Worm (Caenorhabditis elegans) whole organism, late embryonic: ENCODE measurements around the gene ift-81.

ENCODE experiments used
- C08G9.2 ChIP-seq: sonication (generic microtip); optimal IDR thresholded peaks from 2 replicates; lab custom pipeline; 2016; ENCODE audit warnings: mild to moderate bottlenecking, missing genetic modification characterization, moderate library complexity, missing compliant biosample characterization
- C38D4.7 ChIP-seq: fragments of 200-800 bp; sonication (Bioruptor generic); optimal IDR thresholded peaks from 2 replicates; lab custom pipeline; 2018; ENCODE audit warnings: mild to moderate bottlenecking, missing genetic modification characterization, moderate library complexity, missing compliant biosample characterization
- F13H6.1 ChIP-seq: sonication (generic microtip); optimal IDR thresholded peaks from 2 replicates; lab custom pipeline; 2016; ENCODE audit warnings: missing genetic modification characterization, missing compliant biosample characterization
- T23F11.4 ChIP-seq: fragments of 200-800 bp; sonication (Bioruptor generic); optimal IDR thresholded peaks from 2 replicates; lab custom pipeline; 2018; ENCODE audit warnings: mild to moderate bottlenecking, missing genetic modification characterization, missing compliant biosample characterization
- Y22D7AL.16 ChIP-seq: sonication (generic microtip); optimal IDR thresholded peaks from 2 replicates; lab custom pipeline; 2016; ENCODE audit warnings: missing genetic modification characterization, missing compliant biosample characterization
- ahr-1 ChIP-seq: sonication (generic microtip); optimal IDR thresholded peaks from 2 replicates; lab custom pipeline; 2016; ENCODE audit warnings: missing genetic modification characterization, missing compliant biosample characterization
- ama-1 ChIP-seq: fragments of 150-350 bp; optimal IDR thresholded peaks from 2 replicates; lab custom pipeline; 2014
- ceh-18 ChIP-seq: sonication (generic microtip); optimal IDR thresholded peaks from 2 replicates; lab custom pipeline; 2016; ENCODE audit warnings: missing genetic modification characterization, missing compliant biosample characterization
- ceh-2 ChIP-seq: sonication (generic microtip); optimal IDR thresholded peaks from 2 replicates; lab custom pipeline; 2016; ENCODE audit warnings: missing genotype, missing genetic modification characterization, missing compliant biosample characterization
- ceh-22 ChIP-seq: sonication (generic microtip); optimal IDR thresholded peaks from 2 replicates; lab custom pipeline; 2017; ENCODE audit warnings: missing biosample characterization, missing genetic modification characterization
- ceh-30 ChIP-seq: fragments of 150-350 bp; optimal IDR thresholded peaks from 2 replicates; lab custom pipeline; 2014; ENCODE audit warnings: missing biosample characterization, missing genetic modification characterization
- ceh-34 ChIP-seq: sonication (generic microtip); optimal IDR thresholded peaks from 2 replicates; lab custom pipeline; 2016; ENCODE audit warnings: mild to moderate bottlenecking, missing genetic modification characterization, missing compliant biosample characterization
- ceh-6 ChIP-seq: fragments of 200-800 bp; sonication (Bioruptor generic); optimal IDR thresholded peaks from 2 replicates; lab custom pipeline; 2018; ENCODE audit warnings: mild to moderate bottlenecking, missing genetic modification characterization, missing compliant biosample characterization
- che-1 ChIP-seq: sonication (generic microtip); optimal IDR thresholded peaks from 2 replicates; lab custom pipeline; 2016; ENCODE audit warnings: mild to moderate bottlenecking, missing genetic modification characterization, missing compliant biosample characterization
- dmd-4 ChIP-seq: sonication (generic microtip); optimal IDR thresholded peaks from 2 replicates; lab custom pipeline; 2016; ENCODE audit warnings: borderline replicate concordance, missing genetic modification characterization, missing compliant biosample characterization
- dve-1 ChIP-seq: sonication (generic microtip); optimal IDR thresholded peaks from 2 replicates; lab custom pipeline; 2017; ENCODE audit warnings: antibody characterized with exemption, mild to moderate bottlenecking, missing genetic modification characterization, missing compliant biosample characterization
- elt-2 ChIP-seq: sonication (generic microtip); optimal IDR thresholded peaks from 2 replicates; lab custom pipeline; 2016; ENCODE audit warnings: missing genetic modification reagents, missing genetic modification characterization, missing compliant biosample characterization
- ets-4 ChIP-seq: sonication (generic microtip); optimal IDR thresholded peaks from 2 replicates; lab custom pipeline; 2016; ENCODE audit warnings: missing genetic modification characterization, missing compliant biosample characterization
- eyg-1 ChIP-seq: sonication (generic microtip); optimal IDR thresholded peaks from 2 replicates; lab custom pipeline; 2016; ENCODE audit warnings: missing genotype, missing genetic modification characterization, missing compliant biosample characterization
- fax-1 ChIP-seq: sonication (generic microtip); optimal IDR thresholded peaks from 2 replicates; lab custom pipeline; 2016; ENCODE audit warnings: missing genotype, missing genetic modification characterization, missing compliant biosample characterization
- gmeb-2 ChIP-seq: sonication (generic microtip); optimal IDR thresholded peaks from 2 replicates; lab custom pipeline; 2016; ENCODE audit warnings: missing genetic modification characterization, inconsistent platforms, missing compliant biosample characterization
- hlh-15 ChIP-seq: sonication (generic microtip); optimal IDR thresholded peaks from 2 replicates; lab custom pipeline; 2016; ENCODE audit warnings: missing genetic modification characterization, missing compliant biosample characterization
- hlh-30 ChIP-seq: sonication (generic microtip); optimal IDR thresholded peaks from 2 replicates; lab custom pipeline; 2017; ENCODE audit warnings: antibody characterized with exemption, missing genetic modification characterization, missing compliant biosample characterization; ENCODE audit not compliant: insufficient read depth
- lin-11 ChIP-seq: fragments of 200-800 bp; sonication (Bioruptor generic); optimal IDR thresholded peaks from 2 replicates; lab custom pipeline; 2018; ENCODE audit warnings: mild to moderate bottlenecking, missing genetic modification characterization, missing compliant biosample characterization
- madf-2 ChIP-seq: sonication (generic microtip); optimal IDR thresholded peaks from 2 replicates; lab custom pipeline; 2017; ENCODE audit warnings: missing genetic modification characterization, missing compliant biosample characterization
- mec-3 ChIP-seq: sonication (generic microtip); optimal IDR thresholded peaks from 2 replicates; lab custom pipeline; 2016; ENCODE audit warnings: borderline replicate concordance, missing genetic modification characterization, missing compliant biosample characterization
- nfya-1 ChIP-seq: sonication (generic microtip); optimal IDR thresholded peaks from 2 replicates; lab custom pipeline; 2017; ENCODE audit warnings: missing genetic modification characterization, mild to moderate bottlenecking, missing compliant biosample characterization, antibody characterized with exemption, moderate library complexity
- nhr-11 ChIP-seq: fragments of 150-350 bp; optimal IDR thresholded peaks from 2 replicates; lab custom pipeline; 2014; ENCODE audit warnings: missing biosample characterization, missing genetic modification characterization
- odd-2 ChIP-seq: sonication (generic microtip); optimal IDR thresholded peaks from 2 replicates; lab custom pipeline; 2017; ENCODE audit warnings: antibody characterized with exemption, mild to moderate bottlenecking, missing genetic modification characterization, missing compliant biosample characterization
- pag-3 ChIP-seq: sonication (generic microtip); optimal IDR thresholded peaks from 2 replicates; lab custom pipeline; 2016; ENCODE audit warnings: missing compliant biosample characterization, missing genetic modification characterization, borderline replicate concordance
- pat-9 ChIP-seq: fragments of 200-800 bp; sonication (Bioruptor generic); optimal IDR thresholded peaks from 2 replicates; lab custom pipeline; 2018; ENCODE audit warnings: mild to moderate bottlenecking, missing genetic modification characterization, moderate library complexity, missing compliant biosample characterization
- pax-1 ChIP-seq: fragments of 150-350 bp; optimal IDR thresholded peaks from 2 replicates; lab custom pipeline; 2014; ENCODE audit warnings: missing biosample characterization, missing genetic modification characterization
- pros-1 ChIP-seq: fragments of 150-350 bp; optimal IDR thresholded peaks from 2 replicates; lab custom pipeline; 2014; ENCODE audit warnings: missing biosample characterization, missing genetic modification reagents, missing genetic modification characterization
- rnt-1 ChIP-seq: sonication (generic microtip); optimal IDR thresholded peaks from 2 replicates; lab custom pipeline; 2016; ENCODE audit warnings: missing genetic modification characterization, missing compliant biosample characterization
- sdc-2 ChIP-seq: sonication (generic microtip); optimal IDR thresholded peaks from 2 replicates; lab custom pipeline; 2016; ENCODE audit warnings: missing genotype, missing genetic modification characterization, missing compliant biosample characterization
- sox-2 ChIP-seq: fragments of 200-800 bp; sonication (Bioruptor generic); IDR thresholded peaks from 2 replicates; pipeline ENCODE4 v1.3.6; 2022; ENCODE audit warnings: missing genetic modification reagents, missing genetic modification characterization, missing compliant biosample characterization
- tbx-2 ChIP-seq: sonication (generic microtip); optimal IDR thresholded peaks from 2 replicates; lab custom pipeline; 2016; ENCODE audit warnings: missing genetic modification characterization, missing compliant biosample characterization
- tbx-7 ChIP-seq: sonication (generic microtip); optimal IDR thresholded peaks from 2 replicates; lab custom pipeline; 2016; ENCODE audit warnings: missing genotype, missing genetic modification characterization, missing compliant biosample characterization
- unc-42 ChIP-seq: sonication (generic microtip); optimal IDR thresholded peaks from 2 replicates; lab custom pipeline; 2016; ENCODE audit warnings: missing genotype, missing genetic modification characterization, missing compliant biosample characterization
- unc-86 ChIP-seq: sonication (generic microtip); optimal IDR thresholded peaks from 2 replicates; lab custom pipeline; 2016; ENCODE audit warnings: missing genetic modification characterization, missing compliant biosample characterization
- ztf-16 ChIP-seq: sonication (generic microtip); optimal IDR thresholded peaks from 2 replicates; lab custom pipeline; 2017; ENCODE audit warnings: missing genetic modification characterization, missing compliant biosample characterization

The ift-81 gene

ce11 chrX:5260389-5260788 lies 38.0 kb upstream of the ift-81 start:
- TF ChIP-seq Y22D7AL.16 (tag; lab: Kevin White, UChicago) (no peak), lin-11 (tag; lab: Kevin White, UChicago) (no peak), dve-1 (tag; lab: Kevin White, UChicago) (no peak), nfya-1 (tag; lab: Kevin White, UChicago) (no peak), hlh-30 (tag; lab: Kevin White, UChicago) (no peak), T23F11.4 (GFP tag; lab: Kevin White, UChicago) (no peak), madf-2 (tag; lab: Kevin White, UChicago) (no peak), F13H6.1 (no peak), ama-1 (lab: Kevin White, UChicago) (no peak), tbx-2 (tag; lab: Kevin White, UChicago) (no peak), eyg-1 (tag; lab: Kevin White, UChicago) (no peak), pag-3 (no peak), C38D4.7 (GFP tag; lab: Kevin White, UChicago) (no peak), ztf-16 (no peak), tbx-7 (no peak), pat-9 (no peak)

ce11 chrX:5262033-5262432 lies 36.3 kb upstream of the ift-81 start:
- peak; percentile 22 for TF ChIP-seq elt-2 (tag; lab: Kevin White, UChicago)
- no peak for TF ChIP-seq ceh-30 (tag; lab: Kevin White, UChicago)
- peak; percentile 20 for TF ChIP-seq sdc-2 (tag; lab: Kevin White, UChicago)

- TF ChIP-seq ceh-22 (tag; lab: Kevin White, UChicago) (no peak), ceh-6 (no peak), rnt-1 (no peak), ceh-2 (no peak), tbx-2 (tag; lab: Kevin White, UChicago) (no peak), mec-3 (tag; lab: Kevin White, UChicago) (no peak), pag-3 (no peak), ets-4 (tag; lab: Kevin White, UChicago) (no peak), ztf-16 (no peak), nhr-11 (no peak), unc-42 (tag; lab: Kevin White, UChicago) (no peak), ahr-1 (tag; lab: Kevin White, UChicago) (no peak), che-1 (no peak)
Observed at ce11 chrX:5263585-5263984, 34.8 kb upstream of the ift-81 start.

ce11 chrX:5264026-5264425 lies 34.3 kb upstream of the ift-81 start, which contains the start of gene Y34B4A.4:
Y34B4A.4 (plus strand) TSS chrX:5264326.
- TF ChIP-seq hlh-15: no peak
- no peak for TF ChIP-seq unc-86 (tag; lab: Kevin White, UChicago)
- no peak for TF ChIP-seq fax-1 (tag; lab: Kevin White, UChicago)

ce11 chrX:5265356-5265755 lies 33.0 kb upstream of the ift-81 start:
- TF ChIP-seq gmeb-2 (tag; lab: Kevin White, UChicago): no peak
- TF ChIP-seq unc-86 (tag; lab: Kevin White, UChicago): no peak
- TF ChIP-seq sdc-2 (tag; lab: Kevin White, UChicago): no peak
- TF ChIP-seq ceh-18 (tag; lab: Kevin White, UChicago): no peak
- TF ChIP-seq sox-2 (GFP tag; lab: Robert Waterston, UW): no peak
- no peak for TF ChIP-seq odd-2
- TF ChIP-seq pax-1 (tag; lab: Kevin White, UChicago): no peak
- TF ChIP-seq T23F11.4 (GFP tag; lab: Kevin White, UChicago): no peak
- no peak for TF ChIP-seq madf-2 (tag; lab: Kevin White, UChicago)
- TF ChIP-seq C08G9.2 (tag; lab: Kevin White, UChicago): no peak
- TF ChIP-seq ceh-34 (tag; lab: Kevin White, UChicago): no peak
- no peak for TF ChIP-seq pat-9
- no peak for TF ChIP-seq nhr-11
- TF ChIP-seq fax-1 (tag; lab: Kevin White, UChicago): no peak
- no peak for TF ChIP-seq pros-1 (tag; lab: Kevin White, UChicago)
- TF ChIP-seq dmd-4 (tag; lab: Kevin White, UChicago): no peak
- no peak for TF ChIP-seq tbx-7
